Fruit fly (Drosophila melanogaster) whole organism, larva: ENCODE measurements around the gene CG3868.

ENCODE experiments used
- noc ChIP-seq: fragments of 200-800 bp; sonication (Bioruptor generic); optimal IDR thresholded peaks from 3 replicates; lab custom pipeline; 2019; ENCODE audit warnings: missing biosample characterization, mild to moderate bottlenecking, missing genetic modification characterization, moderate library complexity

Gene CG3868

dm6 chr3L:14359815-14360719 is 42.5 kb downstream of the CG3868 start:
- no peak for TF ChIP-seq noc (tag; lab: Kevin White, UChicago)

DNA sequence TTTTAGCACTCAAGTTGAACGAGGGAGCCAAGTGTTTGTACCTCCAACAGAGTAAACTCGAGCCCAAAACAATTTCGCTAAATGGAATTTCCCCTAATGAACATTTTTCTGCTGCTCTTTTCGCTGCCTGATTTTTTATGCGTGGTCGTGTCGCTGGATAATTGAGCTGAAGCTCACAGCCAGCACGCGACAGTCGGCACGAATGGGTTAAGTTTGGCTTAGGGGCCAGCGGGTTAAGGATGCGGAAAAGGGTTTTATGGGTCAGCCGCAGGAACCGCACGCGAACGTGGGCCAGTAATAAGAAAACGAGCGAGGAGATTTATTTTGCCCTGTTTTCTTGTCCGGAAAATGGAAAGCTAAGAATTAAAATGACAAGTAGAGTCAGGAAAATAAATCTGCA is 43.6 kb downstream of the CG3868 start:
- no peak for TF ChIP-seq noc (tag; lab: Kevin White, UChicago)

- TF ChIP-seq noc (tag; lab: Kevin White, UChicago) = no peak
Observed at dm6 chr3L:14356507-14357291, 45.8 kb downstream of the CG3868 start.

dm6 chr3L:14354285-14355092 is 48.0 kb downstream of the CG3868 start:
- no peak for TF ChIP-seq noc (tag; lab: Kevin White, UChicago)

DNA sequence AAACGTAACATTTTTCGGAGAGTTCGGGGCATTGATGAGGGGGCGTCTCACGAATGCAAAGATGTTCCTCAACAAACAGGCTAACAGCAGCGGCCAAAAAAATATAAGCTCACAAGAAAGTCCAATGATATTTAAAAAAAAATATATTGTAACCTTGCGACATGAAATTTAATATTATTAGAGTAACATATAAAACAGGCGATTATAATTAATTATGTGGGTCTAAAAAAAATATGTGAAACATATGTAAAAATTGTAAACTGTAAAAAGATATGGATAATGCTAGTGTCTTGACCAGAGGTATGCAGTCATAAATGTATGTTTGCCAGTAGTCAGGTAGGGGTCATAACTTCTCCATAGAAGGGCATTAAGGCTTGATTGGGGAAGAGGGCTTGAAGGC is 49.4 kb downstream of the CG3868 start:
- TF ChIP-seq noc (tag; lab: Kevin White, UChicago) = no peak

DNA sequence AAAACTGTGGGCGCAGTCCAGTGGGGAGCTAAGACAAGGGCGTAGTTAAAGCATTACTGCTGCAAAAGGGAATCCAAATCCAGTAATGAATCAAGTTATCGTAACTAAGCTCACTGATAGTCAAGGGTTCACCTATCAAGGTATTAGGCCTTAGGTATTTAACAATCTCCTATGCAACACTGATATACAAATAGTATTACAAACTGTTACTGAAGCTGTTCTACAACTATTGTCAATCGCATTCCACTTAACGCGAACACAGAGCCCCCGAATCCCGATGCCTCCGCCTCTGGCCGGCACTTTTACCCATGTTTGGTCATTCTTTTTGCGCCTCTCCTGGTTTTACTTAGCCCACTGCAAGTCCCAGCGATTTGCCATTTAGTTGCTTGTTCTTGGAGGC is 51.7 kb downstream of the CG3868 start:
- TF ChIP-seq noc (tag; lab: Kevin White, UChicago) = no peak
